Worm (Caenorhabditis elegans) whole organism, mixed stage, embryonic: ENCODE data around the gene B0272.4.

Source experiments
- M03D4.4 ChIP-seq: sonication (generic microtip); optimal IDR thresholded peaks from 2 replicates; lab custom pipeline; 2017; ENCODE audit warnings: mild to moderate bottlenecking, missing genetic modification characterization, missing compliant biosample characterization
- bed-3 ChIP-seq: fragments of 200-800 bp; sonication (Bioruptor generic); optimal IDR thresholded peaks from 3 replicates; lab custom pipeline; 2018; ENCODE audit warnings: mild to moderate bottlenecking, missing genetic modification characterization, moderate library complexity, missing compliant biosample characterization
- blmp-1 ChIP-seq: fragments of 150-350 bp; optimal IDR thresholded peaks from 2 replicates; lab custom pipeline; 2014; ENCODE audit warnings: missing biosample characterization, missing genetic modification characterization
- ceh-39 ChIP-seq: fragments of 150-350 bp; optimal IDR thresholded peaks from 2 replicates; lab custom pipeline; 2014; ENCODE audit warnings: missing biosample characterization, missing genetic modification characterization
- ceh-43 ChIP-seq: fragments of 200-800 bp; sonication (Bioruptor generic); optimal IDR thresholded peaks from 2 replicates; lab custom pipeline; 2018; ENCODE audit warnings: mild to moderate bottlenecking, missing genetic modification characterization, moderate library complexity, missing compliant biosample characterization
- ceh-83 ChIP-seq: fragments of 200-800 bp; sonication (Bioruptor generic); optimal IDR thresholded peaks from 2 replicates; lab custom pipeline; 2018; ENCODE audit warnings: mild to moderate bottlenecking, missing genetic modification characterization, missing compliant biosample characterization
- ces-1 ChIP-seq: fragments of 150-350 bp; optimal IDR thresholded peaks from 2 replicates; lab custom pipeline; 2014; ENCODE audit warnings: missing biosample characterization, missing genetic modification reagents, missing genetic modification characterization
- cnd-1 ChIP-seq: fragments of 200-800 bp; sonication (Bioruptor generic); optimal IDR thresholded peaks from 2 replicates; lab custom pipeline; 2018; ENCODE audit warnings: mild to moderate bottlenecking, missing genetic modification characterization, missing compliant biosample characterization
- drap-1 ChIP-seq: fragments of 200-800 bp; sonication (Bioruptor generic); optimal IDR thresholded peaks from 3 replicates; lab custom pipeline; 2018; ENCODE audit warnings: mild to moderate bottlenecking, missing genetic modification characterization, missing compliant biosample characterization
- elt-1 ChIP-seq: sonication (generic microtip); optimal IDR thresholded peaks from 2 replicates; lab custom pipeline; 2017; ENCODE audit warnings: missing genetic modification characterization, mild to moderate bottlenecking, missing compliant biosample characterization, antibody characterized with exemption, moderate library complexity, borderline replicate concordance; ENCODE audit not compliant: insufficient read depth
- elt-3 ChIP-seq: fragments of 150-350 bp; optimal IDR thresholded peaks from 2 replicates; lab custom pipeline; 2014; ENCODE audit warnings: missing biosample characterization, missing genetic modification characterization
- flh-1 ChIP-seq: fragments of 200-800 bp; sonication (Bioruptor generic); optimal IDR thresholded peaks from 2 replicates; lab custom pipeline; 2018; ENCODE audit warnings: mild to moderate bottlenecking, missing genetic modification characterization, moderate library complexity, missing compliant biosample characterization
- ham-2 ChIP-seq: fragments of 200-800 bp; sonication (Bioruptor generic); optimal IDR thresholded peaks from 2 replicates; lab custom pipeline; 2018; ENCODE audit warnings: mild to moderate bottlenecking, missing genetic modification characterization, missing compliant biosample characterization
- hlh-1 ChIP-seq: fragments of 150-350 bp; optimal IDR thresholded peaks from 2 replicates; lab custom pipeline; 2014; ENCODE audit warnings: missing biosample characterization, missing genetic modification reagents, missing genetic modification characterization
- lin-32 ChIP-seq: fragments of 200-800 bp; sonication (Bioruptor generic); optimal IDR thresholded peaks from 2 replicates; lab custom pipeline; 2018; ENCODE audit warnings: mild to moderate bottlenecking, missing genetic modification characterization, missing compliant biosample characterization
- lsy-2 ChIP-seq: fragments of 150-350 bp; optimal IDR thresholded peaks from 2 replicates; lab custom pipeline; 2014; ENCODE audit warnings: missing biosample characterization, missing genetic modification characterization
- mab-5 ChIP-seq: fragments of 150-350 bp; optimal IDR thresholded peaks from 2 replicates; lab custom pipeline; 2014; ENCODE audit warnings: missing biosample characterization, missing genetic modification characterization
- mep-1 ChIP-seq: fragments of 150-350 bp; optimal IDR thresholded peaks from 2 replicates; lab custom pipeline; 2017; ENCODE audit warnings: missing biosample characterization, missing genetic modification reagents, missing genetic modification characterization, inconsistent platforms
- mls-2 ChIP-seq: sonication (generic microtip); optimal IDR thresholded peaks from 2 replicates; lab custom pipeline; 2016; ENCODE audit warnings: mild to moderate bottlenecking, missing genetic modification characterization, moderate library complexity, missing compliant biosample characterization
- nhr-12 ChIP-seq: fragments of 150-350 bp; optimal IDR thresholded peaks from 2 replicates; lab custom pipeline; 2014; ENCODE audit warnings: missing biosample characterization, missing genetic modification characterization
- nhr-2 ChIP-seq: fragments of 150-350 bp; optimal IDR thresholded peaks from 2 replicates; lab custom pipeline; 2014; ENCODE audit warnings: missing biosample characterization, missing genetic modification characterization
- nhr-237 ChIP-seq: fragments of 150-350 bp; optimal IDR thresholded peaks from 2 replicates; lab custom pipeline; 2014; ENCODE audit warnings: missing biosample characterization, missing genetic modification characterization
- nhr-28 ChIP-seq: fragments of 150-350 bp; optimal IDR thresholded peaks from 2 replicates; lab custom pipeline; 2014; ENCODE audit warnings: missing biosample characterization, missing genetic modification characterization
- nhr-76 ChIP-seq: sonication (generic microtip); optimal IDR thresholded peaks from 2 replicates; lab custom pipeline; 2017; ENCODE audit warnings: missing biosample characterization, missing genetic modification characterization
- pha-4 ChIP-seq: fragments of 150-350 bp; optimal IDR thresholded peaks from 2 replicates; lab custom pipeline; 2018; ENCODE audit warnings: missing biosample characterization, missing genetic modification reagents, missing genetic modification characterization
- snpc-4 ChIP-seq: fragments of 150-350 bp; optimal IDR thresholded peaks from 2 replicates; lab custom pipeline; 2014; ENCODE audit warnings: missing biosample characterization, missing genetic modification characterization
- sptf-1 ChIP-seq: sonication (generic microtip); optimal IDR thresholded peaks from 2 replicates; lab custom pipeline; 2017; ENCODE audit warnings: mild to moderate bottlenecking, missing genetic modification characterization, moderate library complexity, missing compliant biosample characterization
- tbx-8 ChIP-seq: fragments of 200-800 bp; sonication (Bioruptor generic); optimal IDR thresholded peaks from 2 replicates; lab custom pipeline; 2018; ENCODE audit warnings: mild to moderate bottlenecking, missing genetic modification characterization, moderate library complexity, missing compliant biosample characterization
- unc-120 ChIP-seq: sonication (generic microtip); optimal IDR thresholded peaks from 2 replicates; lab custom pipeline; 2017; ENCODE audit warnings: missing genetic modification characterization, missing compliant biosample characterization; ENCODE audit not compliant: poor library complexity, severe bottlenecking
- unc-39 ChIP-seq: fragments of 150-350 bp; optimal IDR thresholded peaks from 2 replicates; lab custom pipeline; 2014; ENCODE audit warnings: missing biosample characterization, missing genetic modification characterization
- unc-62 ChIP-seq: fragments of 150-350 bp; optimal IDR thresholded peaks from 2 replicates; lab custom pipeline; 2014; ENCODE audit warnings: missing biosample characterization, missing genetic modification reagents, missing genetic modification characterization

The B0272.4 gene

ce11 chrX:9411675-9412074, 16.6 kb upstream of the B0272.4 start:
- no peak for TF ChIP-seq tbx-8
- TF ChIP-seq nhr-2 (tag; lab: Kevin White, UChicago), result no peak
- no peak for TF ChIP-seq nhr-28 (tag; lab: Kevin White, UChicago)
- TF ChIP-seq bed-3, result no peak
- no peak for TF ChIP-seq sptf-1 (tag; lab: Kevin White, UChicago)
- TF ChIP-seq ham-2, result no peak
- TF ChIP-seq flh-1 (GFP tag; lab: Kevin White, UChicago), result no peak
- no peak for TF ChIP-seq hlh-1 (tag; lab: Kevin White, UChicago)
- TF ChIP-seq lsy-2 (tag; lab: Kevin White, UChicago), result no peak
- TF ChIP-seq elt-1 (tag; lab: Kevin White, UChicago), result no peak
- TF ChIP-seq pha-4 (tag; lab: Kevin White, UChicago), result no peak
- no peak for TF ChIP-seq unc-62 (GFP tag; lab: Kevin White, UChicago)
- TF ChIP-seq ceh-83 (GFP tag; lab: Kevin White, UChicago), result no peak
- TF ChIP-seq elt-3 (tag; lab: Kevin White, UChicago), result no peak
- TF ChIP-seq, all 35 proteins: peak for 0

- TF ChIP-seq lsy-2 (tag; lab: Kevin White, UChicago), result no peak
- TF ChIP-seq nhr-237 (tag; lab: Kevin White, UChicago), result no peak
- TF ChIP-seq nhr-12, result no peak
- no peak for TF ChIP-seq mls-2 (tag; lab: Kevin White, UChicago)
- no peak for TF ChIP-seq mep-1 (tag; lab: Kevin White, UChicago)
- no peak for TF ChIP-seq tbx-8
- TF ChIP-seq cnd-1 (tag; lab: Kevin White, UChicago), result no peak
- no peak for TF ChIP-seq M03D4.4 (tag; lab: Kevin White, UChicago)
- no peak for TF ChIP-seq lin-32 (GFP tag; lab: Kevin White, UChicago)
Measured at ce11 chrX:9417326-9417725, 10.9 kb upstream of the B0272.4 start.

ce11 chrX:9417948-9418347, 10.3 kb upstream of the B0272.4 start:
- TF ChIP-seq nhr-237 (tag; lab: Kevin White, UChicago), result no peak
- TF ChIP-seq lin-32 (GFP tag; lab: Kevin White, UChicago), result no peak
- no peak for TF ChIP-seq mab-5 (tag; lab: Kevin White, UChicago)
- TF ChIP-seq elt-1 (tag; lab: Kevin White, UChicago), result no peak
- TF ChIP-seq lsy-2 (tag; lab: Kevin White, UChicago), result no peak
- TF ChIP-seq drap-1 (GFP tag; lab: Kevin White, UChicago), result no peak
- TF ChIP-seq ces-1 (GFP tag; lab: Kevin White, UChicago), result no peak
- TF ChIP-seq unc-120 (tag; lab: Kevin White, UChicago), result no peak
- TF ChIP-seq unc-39 (tag; lab: Kevin White, UChicago), result no peak
- no peak for TF ChIP-seq ceh-83 (GFP tag; lab: Kevin White, UChicago)
- no peak for TF ChIP-seq snpc-4 (tag; lab: Kevin White, UChicago)
- no peak for TF ChIP-seq blmp-1 (tag; lab: Kevin White, UChicago)
- TF ChIP-seq elt-3 (tag; lab: Kevin White, UChicago), result no peak
- no peak for TF ChIP-seq sptf-1 (tag; lab: Kevin White, UChicago)
- no peak for TF ChIP-seq mls-2 (tag; lab: Kevin White, UChicago)
- TF ChIP-seq unc-62 (GFP tag; lab: Kevin White, UChicago), result no peak
- TF ChIP-seq nhr-2 (tag; lab: Kevin White, UChicago), result no peak
- no peak for TF ChIP-seq nhr-76 (tag; lab: Kevin White, UChicago)

ce11 chrX:9431002-9431482, 2.8 kb downstream of the B0272.4 start, which contains the start of gene B0272.3:
TSS of gene B0272.3 (plus strand) at chrX:9431432.
- TF ChIP-seq ceh-39 (tag; lab: Kevin White, UChicago), result peak; percentile 66
- TF ChIP-seq sptf-1 (tag; lab: Kevin White, UChicago), result no peak
- TF ChIP-seq drap-1 (GFP tag; lab: Kevin White, UChicago), result no peak
- no peak for TF ChIP-seq unc-62 (GFP tag; lab: Kevin White, UChicago)
- TF ChIP-seq unc-120 (tag; lab: Kevin White, UChicago), result peak; percentile 27
- no peak for TF ChIP-seq ceh-43 (GFP tag; lab: Kevin White, UChicago)
- peak; percentile 13 for TF ChIP-seq ham-2
- TF ChIP-seq snpc-4 (tag; lab: Kevin White, UChicago), result no peak
- no peak for TF ChIP-seq nhr-76 (tag; lab: Kevin White, UChicago)
- TF ChIP-seq pha-4 (tag; lab: Kevin White, UChicago), result peak; percentile 38
- no peak for TF ChIP-seq M03D4.4 (tag; lab: Kevin White, UChicago)
